Fruit fly (Drosophila melanogaster): ENCODE results near the gene CG42681.
A peak's percentile ranks its signal among the peaks of the same experiment; 100 is the strongest.

CG42681 gene

dm6 chr2L:14745068-14745467, 847 bp downstream of the CG42681 start, which contains the start of gene CG42587 (continued):
- TF ChIP-seq chm (GFP tag; IDR thresholded peaks at IDR 0.05) (no peak), sug (tag; optimal IDR thresholded peaks at IDR 0.05) (peak; percentile 50), CG4360 (GFP tag; IDR thresholded peaks at IDR 0.05) (no peak)

dm6 chr2L:14746068-14746467, 1.8 kb downstream of the CG42681 start:
- TF ChIP-seq CG13775 (GFP tag; optimal IDR thresholded peaks at IDR 0.05) (no peak), da (GFP tag; optimal IDR thresholded peaks at IDR 0.05) (no peak), CG8089 (GFP tag; optimal IDR thresholded peaks at IDR 0.05) (no peak), CG7963 (GFP tag; IDR thresholded peaks at IDR 0.05; ENCODE audit: partially characterized antibody) (no peak), CG14441 (GFP tag; IDR thresholded peaks at IDR 0.05) (no peak), insv (GFP tag; optimal IDR thresholded peaks at IDR 0.05) (no peak), pita (GFP tag; optimal IDR thresholded peaks at IDR 0.05) (no peak), CG11093 (GFP tag; IDR thresholded peaks at IDR 0.05) (no peak), CG3407 (GFP tag; optimal IDR thresholded peaks at IDR 0.05) (no peak), Tbp (GFP tag; optimal IDR thresholded peaks at IDR 0.05) (no peak), Lim3 (GFP tag; IDR thresholded peaks at IDR 0.05) (no peak), run (tag; optimal IDR thresholded peaks at IDR 0.05) (no peak), B-H1 (GFP tag; IDR thresholded peaks at IDR 0.05) (no peak), gsb (GFP tag; IDR thresholded peaks at IDR 0.05) (no peak), Mes4 (GFP tag; optimal IDR thresholded peaks at IDR 0.05) (no peak), Camta (GFP tag; optimal IDR thresholded peaks at IDR 0.05) (no peak)

- TF ChIP-seq crp (GFP tag; optimal IDR thresholded peaks at IDR 0.05) (no peak), ttk (GFP tag; IDR thresholded peaks at IDR 0.05) (no peak), CG4820 (GFP tag; optimal IDR thresholded peaks at IDR 0.05) (no peak), repo (GFP tag; optimal IDR thresholded peaks at IDR 0.05) (no peak), CG6813 (GFP tag; optimal IDR thresholded peaks at IDR 0.05) (no peak), Blimp-1 (GFP tag; optimal IDR thresholded peaks at IDR 0.05) (no peak), CG34224 (GFP tag; IDR thresholded peaks at IDR 0.05; ENCODE audit: partially characterized antibody) (no peak)
Measured at dm6 chr2L:14760467-14760866, 16.2 kb downstream of the CG42681 start, which contains the start of gene CG4691. Gene CG4691 (plus strand): TSS chr2L:14760767.

dm6 chr2L:14762465-14762864, 18.2 kb downstream of the CG42681 start, which contains the start of gene CSN1a:
Gene CSN1a (plus strand): TSS chr2L:14762765.
- TF ChIP-seq wek (GFP tag; optimal IDR thresholded peaks at IDR 0.05) (no peak), Hand (GFP tag; optimal IDR thresholded peaks at IDR 0.05) (no peak), GATAe (GFP tag; conservative IDR thresholded peaks at IDR 0.05) (no peak), CG13624 (GFP tag; optimal IDR thresholded peaks at IDR 0.05) (no peak), CG3847 (GFP tag; IDR thresholded peaks at IDR 0.05) (no peak), ken (GFP tag; IDR thresholded peaks at IDR 0.05) (no peak), emc (GFP tag; optimal IDR thresholded peaks at IDR 0.05) (no peak)

dm6 chr2L:14765608-14766007, 21.4 kb downstream of the CG42681 start, which contains the start of gene CG4701:
Gene CG4701 (plus strand): TSS chr2L:14765908.
- TF ChIP-seq pho (GFP tag; optimal IDR thresholded peaks at IDR 0.05) = no peak
- no peak for TF ChIP-seq CG17328 (GFP tag; IDR thresholded peaks at IDR 0.05)
- no peak for TF ChIP-seq nerfin-1 (tag; optimal IDR thresholded peaks at IDR 0.05)
- no peak for TF ChIP-seq croc (GFP tag; conservative IDR thresholded peaks at IDR 0.05)
- no peak for TF ChIP-seq CG16813 (GFP tag; IDR thresholded peaks at IDR 0.05; ENCODE audit: partially characterized antibody)
- TF ChIP-seq wek (GFP tag; optimal IDR thresholded peaks at IDR 0.05) = no peak
- TF ChIP-seq CG9876 (GFP tag; optimal IDR thresholded peaks at IDR 0.05) = no peak
- no peak for TF ChIP-seq gcm (GFP tag; optimal IDR thresholded peaks at IDR 0.05)
- TF ChIP-seq Gsc (GFP tag; IDR thresholded peaks at IDR 0.05) = no peak
- TF ChIP-seq dpn (GFP tag; optimal IDR thresholded peaks at IDR 0.05) = no peak
- TF ChIP-seq CG13424 (tag; optimal IDR thresholded peaks at IDR 0.05) = no peak
- TF ChIP-seq Lhr (GFP tag; optimal IDR thresholded peaks at IDR 0.05) = no peak
- no peak for TF ChIP-seq bab2 (GFP tag; optimal IDR thresholded peaks at IDR 0.05)
- TF ChIP-seq CG17802 (tag; optimal IDR thresholded peaks at IDR 0.05) = no peak
- TF ChIP-seq CG14050 (GFP tag; IDR thresholded peaks at IDR 0.05) = no peak

Data from whole organism, embryonic.